Worm (Caenorhabditis elegans) whole organism, L2 larva: ENCODE results near the gene cutl-27.

Experiments
- Y55F3AM.14 ChIP-seq: fragments of 200-800 bp; sonication (Bioruptor generic); optimal IDR thresholded peaks from 2 replicates; lab custom pipeline; 2018; ENCODE audit warnings: mild to moderate bottlenecking, missing genetic modification characterization, missing compliant biosample characterization
- ZK546.5 ChIP-seq: sonication (generic microtip); optimal IDR thresholded peaks from 2 replicates; lab custom pipeline; 2017; ENCODE audit warnings: missing biosample characterization, missing genetic modification characterization
- ama-1 ChIP-seq: fragments of 150-350 bp; optimal IDR thresholded peaks from 2 replicates; lab custom pipeline; 2018; ENCODE audit warnings: inconsistent platforms
- lin-39 ChIP-seq: fragments of 150-350 bp; optimal IDR thresholded peaks from 2 replicates; lab custom pipeline; 2014; ENCODE audit warnings: missing biosample characterization, missing genetic modification reagents, missing genetic modification characterization
- mdl-1 ChIP-seq, 2 experiments: fragments of 150-350 bp in 1 of 2; sonication (generic microtip) in 1 of 2; optimal IDR thresholded peaks; 2 replicates each; lab custom pipeline; 2017; ENCODE audit warnings: missing biosample characterization in 2 of 2, missing genetic modification characterization in 2 of 2
- nhr-12 ChIP-seq: fragments of 150-350 bp; optimal IDR thresholded peaks from 2 replicates; lab custom pipeline; 2014; ENCODE audit warnings: missing biosample characterization, missing genetic modification characterization
- zag-1 ChIP-seq: fragments of 150-350 bp; optimal IDR thresholded peaks from 2 replicates; lab custom pipeline; 2014; ENCODE audit warnings: missing biosample characterization, missing genetic modification characterization

DNA sequence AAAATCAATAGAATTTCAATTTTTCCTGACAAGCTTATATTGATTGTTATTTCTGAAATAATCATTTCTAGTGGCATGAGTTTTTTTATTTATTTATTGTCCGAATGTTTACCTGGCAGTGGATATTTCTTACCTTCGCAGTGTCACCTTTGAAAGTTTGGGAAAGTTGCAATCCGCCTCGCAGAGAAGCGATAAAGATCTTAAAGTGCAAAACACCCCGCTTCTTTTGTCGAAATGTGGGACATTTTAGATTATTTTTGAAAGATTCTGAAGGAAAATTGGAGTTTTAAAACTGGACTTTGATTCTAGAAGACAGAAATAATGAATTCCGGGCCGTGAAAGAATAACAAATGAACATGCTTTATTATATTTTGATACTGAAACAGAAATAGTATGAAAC lies 30.4 kb downstream of the cutl-27 start:
- TF ChIP-seq zag-1 (tag; lab: Kevin White, UChicago) (no peak), lin-39 (tag; lab: Kevin White, UChicago) (no peak), ZK546.5 (no peak), nhr-12 (no peak), mdl-1 (tag; optimal IDR thresholded peaks at IDR 0.05; lab: Kevin White, UChicago) (no peak), ama-1 (lab: Kevin White, UChicago) (no peak), Y55F3AM.14 (GFP tag; lab: Kevin White, UChicago) (no peak)
